Worm (Caenorhabditis elegans): ENCODE measurements around the gene F46B6.10.

Gene F46B6.10

ce11 chrV:9767941-9768340 is 33.9 kb downstream of the F46B6.10 start:
- no peak for TF ChIP-seq aly-2 (tag; optimal IDR thresholded peaks at IDR 0.05)
- peak; percentile 30 for TF ChIP-seq fkh-10 (GFP tag; optimal IDR thresholded peaks at IDR 0.05)
- TF ChIP-seq lin-38 (GFP tag; IDR thresholded peaks at IDR 0.05) = no peak
- TF ChIP-seq ces-1 (GFP tag; optimal IDR thresholded peaks at IDR 0.05) = peak; percentile 96
- peak; percentile 68 for TF ChIP-seq ctbp-1 (GFP tag; IDR thresholded peaks at IDR 0.05)

ce11 chrV:9765622-9766021 is 36.2 kb downstream of the F46B6.10 start:
- no peak for TF ChIP-seq unc-62 (GFP tag; optimal IDR thresholded peaks at IDR 0.05 in 1 of 2)
- no peak for TF ChIP-seq unc-62 (tag; optimal IDR thresholded peaks at IDR 0.05)
- TF ChIP-seq lsy-2 (tag; optimal IDR thresholded peaks at IDR 0.05) = peak; percentile 6 to 83
- no peak for TF ChIP-seq nhr-237 (tag; optimal IDR thresholded peaks at IDR 0.05)
- TF ChIP-seq lin-38 (GFP tag; IDR thresholded peaks at IDR 0.05) = no peak
- TF ChIP-seq hlh-30 (tag; optimal IDR thresholded peaks at IDR 0.05; ENCODE audit: insufficient read depth) = no peak
- peak; percentile 97 for TF ChIP-seq fkh-10 (GFP tag; optimal IDR thresholded peaks at IDR 0.05)
- no peak for TF ChIP-seq nhr-6 (tag; optimal IDR thresholded peaks at IDR 0.05)
- TF ChIP-seq mxl-2 (GFP tag; conservative IDR thresholded peaks at IDR 0.05) = no peak
- no peak for TF ChIP-seq vab-7 (GFP tag; IDR thresholded peaks at IDR 0.05)
- TF ChIP-seq rbr-2 (tag; optimal IDR thresholded peaks at IDR 0.05) = peak; percentile 22
- TF ChIP-seq lin-15B (tag; optimal IDR thresholded peaks at IDR 0.05) = no peak
- no peak for TF ChIP-seq jun-1 (tag; optimal IDR thresholded peaks at IDR 0.05)
- no peak for TF ChIP-seq set-16 (GFP tag; IDR thresholded peaks at IDR 0.05)
- no peak for TF ChIP-seq tag-97 (GFP tag; IDR thresholded peaks at IDR 0.05)
- TF ChIP-seq dmd-8 (GFP tag; IDR thresholded peaks at IDR 0.05) = no peak
- TF ChIP-seq nhr-42 (GFP tag; IDR thresholded peaks at IDR 0.05) = no peak
- TF ChIP-seq mes-2 (tag; optimal IDR thresholded peaks at IDR 0.05; ENCODE audit: poor library complexity, severe bottlenecking) = no peak
- TF ChIP-seq tra-1 (GFP tag; IDR thresholded peaks at IDR 0.05) = no peak
- TF ChIP-seq ctbp-1 (GFP tag; IDR thresholded peaks at IDR 0.05) = no peak; the same call in 1 of the 2 replicates
- no peak for TF ChIP-seq pha-4 (GFP tag; IDR thresholded peaks at IDR 0.05)
- TF ChIP-seq pha-4 (tag; optimal IDR thresholded peaks at IDR 0.05) = no peak
- no peak for TF ChIP-seq ceh-20 (GFP tag; IDR thresholded peaks at IDR 0.05)
- TF ChIP-seq nhr-28 (tag; optimal IDR thresholded peaks at IDR 0.05) = no peak
- TF ChIP-seq skn-1 (tag; optimal IDR thresholded peaks at IDR 0.05) = no peak
- TF ChIP-seq ZK337.2 (GFP tag; IDR thresholded peaks at IDR 0.05) = no peak
- no peak for TF ChIP-seq T20F7.1 (GFP tag; optimal IDR thresholded peaks at IDR 0.05)
- no peak for TF ChIP-seq mdt-29 (GFP tag; IDR thresholded peaks at IDR 0.05)
- no peak for TF ChIP-seq zag-1 (tag; optimal IDR thresholded peaks at IDR 0.05)
- TF ChIP-seq spr-1 (tag; optimal IDR thresholded peaks at IDR 0.05) = no peak
- TF ChIP-seq snpc-4 (tag; optimal IDR thresholded peaks at IDR 0.05) = no peak
- TF ChIP-seq ZK546.5 (tag; optimal IDR thresholded peaks at IDR 0.05) = no peak
- no peak for TF ChIP-seq dmd-6 (GFP tag; IDR thresholded peaks at IDR 0.05)
- TF ChIP-seq Y5F2A.4 (GFP tag; optimal IDR thresholded peaks at IDR 0.05) = no peak
- TF ChIP-seq php-3 (GFP tag; IDR thresholded peaks at IDR 0.05) = no peak
- peak; percentile 71 for TF ChIP-seq aha-1 (tag)
- no peak for TF ChIP-seq pqm-1 (tag; optimal IDR thresholded peaks at IDR 0.05)
- no peak for TF ChIP-seq arid-1 (GFP tag; conservative IDR thresholded peaks at IDR 0.05)
- TF ChIP-seq hmg-1.1 (GFP tag; IDR thresholded peaks at IDR 0.05) = no peak
- TF ChIP-seq ces-1 (GFP tag; optimal IDR thresholded peaks at IDR 0.05) = peak; percentile 100
- TF ChIP-seq madf-9 (GFP tag; conservative IDR thresholded peaks at IDR 0.05) = no peak
- TF ChIP-seq gei-8 (GFP tag; optimal IDR thresholded peaks at IDR 0.05) = no peak
- TF ChIP-seq ceh-32 (tag; optimal IDR thresholded peaks at IDR 0.05; ENCODE audit: poor library complexity) = peak; percentile 14
- no peak for TF ChIP-seq aly-2 (tag; optimal IDR thresholded peaks at IDR 0.05)
- no peak for TF ChIP-seq F44E2.7 (GFP tag; IDR thresholded peaks at IDR 0.05)
- no peak for TF ChIP-seq nhr-11 (tag; optimal IDR thresholded peaks at IDR 0.05)
- TF ChIP-seq egl-43 (GFP tag; IDR thresholded peaks at IDR 0.05) = no peak
- no peak for TF ChIP-seq nhr-41 (GFP tag; IDR thresholded peaks at IDR 0.05)
- no peak for TF ChIP-seq F26F4.8 (GFP tag; conservative IDR thresholded peaks at IDR 0.05)
- no peak for TF ChIP-seq sdz-12 (GFP tag; optimal IDR thresholded peaks at IDR 0.05)
